Fruit fly (Drosophila melanogaster) whole organism, adult: ENCODE results near the gene CG11975.

ENCODE experiments used
- CG11617 ChIP-seq: fragments of 200-800 bp; sonication (Bioruptor generic); optimal IDR thresholded peaks from 2 replicates; lab custom pipeline; 2017; ENCODE audit warnings: mild to moderate bottlenecking, missing biosample characterization, missing genetic modification reagents, missing genetic modification characterization
- CG12768 ChIP-seq: fragments of 200-800 bp; sonication (Bioruptor generic); optimal IDR thresholded peaks from 2 replicates; lab custom pipeline; 2017; ENCODE audit warnings: missing biosample characterization, missing genetic modification characterization, mild to moderate bottlenecking, moderate library complexity, missing genetic modification reagents
- CG14711 ChIP-seq: fragments of 200-800 bp; sonication (Bioruptor generic); optimal IDR thresholded peaks from 2 replicates; lab custom pipeline; 2018; ENCODE audit warnings: missing biosample characterization, mild to moderate bottlenecking, missing genetic modification characterization, moderate library complexity
- CG1620 ChIP-seq: fragments of 200-800 bp; sonication (Bioruptor generic); optimal IDR thresholded peaks from 2 replicates; lab custom pipeline; 2016; ENCODE audit warnings: missing biosample characterization, missing genetic modification characterization
- CG33017 ChIP-seq: fragments of 200-800 bp; sonication (Bioruptor generic); optimal IDR thresholded peaks from 2 replicates; lab custom pipeline; 2018; ENCODE audit warnings: missing biosample characterization, mild to moderate bottlenecking, missing genetic modification characterization, moderate library complexity
- CG5204 ChIP-seq: fragments of 200-800 bp; sonication (Bioruptor generic); optimal IDR thresholded peaks from 2 replicates; lab custom pipeline; 2016; ENCODE audit warnings: missing biosample characterization, missing genetic modification characterization
- CG7045 ChIP-seq: fragments of 200-800 bp; sonication (Bioruptor generic); optimal IDR thresholded peaks from 2 replicates; lab custom pipeline; 2017; ENCODE audit warnings: missing biosample characterization, mild to moderate bottlenecking, missing genetic modification characterization
- CG7101 ChIP-seq: fragments of 200-800 bp; sonication (Bioruptor generic); optimal IDR thresholded peaks from 2 replicates; lab custom pipeline; 2018; ENCODE audit warnings: missing biosample characterization, mild to moderate bottlenecking, missing genetic modification characterization, moderate library complexity
- Clk ChIP-seq: fragments of 200-800 bp; sonication (Bioruptor generic); optimal IDR thresholded peaks from 2 replicates; lab custom pipeline; 2017; ENCODE audit warnings: missing biosample characterization, missing genetic modification characterization
- Crg-1 ChIP-seq: fragments of 200-800 bp; sonication (Bioruptor generic); optimal IDR thresholded peaks from 2 replicates; lab custom pipeline; 2016; ENCODE audit warnings: missing biosample characterization, missing genetic modification characterization
- Hr96 ChIP-seq: fragments of 200-800 bp; sonication (Bioruptor generic); optimal IDR thresholded peaks from 2 replicates; lab custom pipeline; 2016; ENCODE audit warnings: missing biosample characterization, missing genetic modification characterization
- Mnt ChIP-seq: fragments of 200-800 bp; sonication (Bioruptor generic); optimal IDR thresholded peaks from 2 replicates; lab custom pipeline; 2016; ENCODE audit warnings: missing biosample characterization, mild to moderate bottlenecking, missing genetic modification characterization
- bab1 ChIP-seq: fragments of 200-800 bp; sonication (Bioruptor generic); optimal IDR thresholded peaks from 3 replicates; lab custom pipeline; 2019; ENCODE audit warnings: missing biosample characterization, mild to moderate bottlenecking, missing genetic modification characterization, moderate library complexity
- cic ChIP-seq: fragments of 200-800 bp; sonication (Bioruptor generic); optimal IDR thresholded peaks from 2 replicates; lab custom pipeline; 2017; ENCODE audit warnings: missing biosample characterization, mild to moderate bottlenecking, missing genetic modification characterization, moderate library complexity
- cnc ChIP-seq, 2 experiments: fragments of >200 bp; optimal IDR thresholded peaks; 2 replicates each; lab custom pipeline; 2017
- kay ChIP-seq: fragments of 200-800 bp; sonication (Bioruptor generic); peaks from one replicate; lab custom pipeline; 2016; ENCODE audit warnings: missing biosample characterization, missing genetic modification characterization, borderline replicate concordance
- ovo ChIP-seq: fragments of 200-800 bp; sonication (Bioruptor generic); optimal IDR thresholded peaks from 2 replicates; lab custom pipeline; 2016; ENCODE audit warnings: missing biosample characterization, missing genetic modification characterization
- pad ChIP-seq: fragments of 200-800 bp; sonication (Bioruptor generic); optimal IDR thresholded peaks from 3 replicates; lab custom pipeline; 2017; ENCODE audit warnings: missing biosample characterization, missing genetic modification characterization, mild to moderate bottlenecking, moderate library complexity, missing genetic modification reagents
- tj ChIP-seq: fragments of 200-800 bp; sonication (Bioruptor generic); optimal IDR thresholded peaks from 3 replicates; lab custom pipeline; 2017; ENCODE audit warnings: missing biosample characterization, mild to moderate bottlenecking, missing genetic modification characterization, moderate library complexity
- toe ChIP-seq: fragments of 200-800 bp; sonication (Bioruptor generic); optimal IDR thresholded peaks from 2 replicates; lab custom pipeline; 2016; ENCODE audit warnings: missing biosample characterization, missing genetic modification characterization

CG11975 gene

DNA sequence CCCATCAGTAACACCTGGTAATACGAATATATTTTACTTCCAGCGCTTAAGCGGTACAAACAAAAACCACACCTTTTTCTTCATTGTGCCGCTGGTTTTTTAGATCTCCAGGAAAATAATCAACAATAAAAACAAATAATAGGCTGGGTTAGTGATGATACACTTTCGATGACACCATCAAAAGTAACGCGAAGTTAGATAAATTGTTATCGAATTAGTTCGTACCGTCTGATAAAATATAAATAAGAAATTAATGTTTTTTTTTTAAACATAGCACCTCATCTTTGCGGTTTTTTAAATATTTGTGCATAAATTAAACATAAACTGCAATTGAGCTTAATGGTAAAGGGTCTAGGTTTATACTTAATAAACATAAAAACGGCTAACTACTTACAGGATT, 8.9 kb upstream of the CG11975 start, which contains the start of gene RagA-B:
RagA-B (minus strand) TSS at position 175 of the 400 bp plus-strand sequence.
- no peak for TF ChIP-seq CG11617 (GFP tag; lab: Kevin White, UChicago)
- TF ChIP-seq Mnt: no peak
- TF ChIP-seq bab1 (GFP tag; lab: Kevin White, UChicago): no peak
- TF ChIP-seq CG1620 (GFP tag; lab: Kevin White, UChicago): no peak
- TF ChIP-seq cnc (optimal IDR thresholded peaks at IDR 0.05; lab: Kevin White, UChicago): no peak
- TF ChIP-seq cic (GFP tag; lab: Kevin White, UChicago): no peak

dm6 chr3R:8984602-8985074, 8.4 kb upstream of the CG11975 start, which contains the start of gene CG11970:
Gene CG11970 (plus strand): TSS chr3R:8984718.
- peak; percentile 83 for TF ChIP-seq toe (GFP tag; lab: Kevin White, UChicago)
- TF ChIP-seq Mnt: peak; percentile 65
- no peak for TF ChIP-seq tj (GFP tag; lab: Kevin White, UChicago)
- peak; percentile 38 for TF ChIP-seq CG33017 (tag; lab: Kevin White, UChicago)
- TF ChIP-seq CG5204 (GFP tag; lab: Kevin White, UChicago): no peak
- TF ChIP-seq bab1 (GFP tag; lab: Kevin White, UChicago): peak; percentile 32
- peak; percentile 54 for TF ChIP-seq Crg-1 (GFP tag; lab: Kevin White, UChicago)
- TF ChIP-seq ovo (GFP tag; lab: Kevin White, UChicago): peak; percentile 12
- peak; percentile 11 for TF ChIP-seq CG14711 (tag; lab: Kevin White, UChicago)
- peak; percentile 74 for TF ChIP-seq CG1620 (GFP tag; lab: Kevin White, UChicago)
- no peak for TF ChIP-seq kay (GFP tag; lab: Kevin White, UChicago)
- TF ChIP-seq CG7101 (tag; lab: Kevin White, UChicago): peak; percentile 7
- TF ChIP-seq cic (GFP tag; lab: Kevin White, UChicago): peak; percentile 0
- TF ChIP-seq Hr96 (GFP tag; lab: Kevin White, UChicago): peak; percentile 70
- TF ChIP-seq CG12768 (GFP tag; lab: Kevin White, UChicago): no peak
- no peak for TF ChIP-seq CG7045
- TF ChIP-seq CG11617 (GFP tag; lab: Kevin White, UChicago): peak; percentile 80
- TF ChIP-seq cnc (optimal IDR thresholded peaks at IDR 0.05; lab: Kevin White, UChicago): no peak
- TF ChIP-seq Clk (GFP tag; lab: Kevin White, UChicago): peak; percentile 5
- TF ChIP-seq pad: peak; percentile 38

DNA sequence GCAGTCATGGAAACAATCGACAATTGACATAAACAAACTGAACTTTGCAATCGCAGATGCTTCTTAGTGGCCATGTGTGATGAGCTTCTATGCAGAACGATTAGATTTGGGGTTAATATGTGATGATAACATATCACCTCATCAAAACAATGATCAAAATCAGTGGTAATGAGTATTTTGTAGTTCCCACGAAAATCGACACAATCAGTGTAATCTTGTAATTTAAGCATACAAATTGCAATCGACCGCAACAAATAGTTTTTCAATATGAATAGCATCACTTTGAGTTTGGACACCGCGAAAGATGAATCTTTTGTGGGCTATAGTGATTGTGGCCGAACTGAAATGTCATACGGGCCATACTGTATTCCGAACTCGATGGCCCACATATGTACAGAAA, 4.3 kb downstream of the CG11975 start, which contains the start of gene CG11977:
CG11977 (plus strand) TSS at position 301 of the 400 bp plus-strand sequence.
- TF ChIP-seq CG7045: no peak
- TF ChIP-seq CG12768 (GFP tag; lab: Kevin White, UChicago): no peak
- TF ChIP-seq ovo (GFP tag; lab: Kevin White, UChicago): no peak
- no peak for TF ChIP-seq cnc (optimal IDR thresholded peaks at IDR 0.05; lab: Kevin White, UChicago)
- TF ChIP-seq cic (GFP tag; lab: Kevin White, UChicago): no peak
- no peak for TF ChIP-seq Hr96 (GFP tag; lab: Kevin White, UChicago)
- TF ChIP-seq Clk (GFP tag; lab: Kevin White, UChicago): no peak
- no peak for TF ChIP-seq pad
- no peak for TF ChIP-seq CG5204 (GFP tag; lab: Kevin White, UChicago)
- no peak for TF ChIP-seq kay (GFP tag; lab: Kevin White, UChicago)
- no peak for TF ChIP-seq bab1 (GFP tag; lab: Kevin White, UChicago)
- no peak for TF ChIP-seq tj (GFP tag; lab: Kevin White, UChicago)
- TF ChIP-seq Mnt: no peak

DNA sequence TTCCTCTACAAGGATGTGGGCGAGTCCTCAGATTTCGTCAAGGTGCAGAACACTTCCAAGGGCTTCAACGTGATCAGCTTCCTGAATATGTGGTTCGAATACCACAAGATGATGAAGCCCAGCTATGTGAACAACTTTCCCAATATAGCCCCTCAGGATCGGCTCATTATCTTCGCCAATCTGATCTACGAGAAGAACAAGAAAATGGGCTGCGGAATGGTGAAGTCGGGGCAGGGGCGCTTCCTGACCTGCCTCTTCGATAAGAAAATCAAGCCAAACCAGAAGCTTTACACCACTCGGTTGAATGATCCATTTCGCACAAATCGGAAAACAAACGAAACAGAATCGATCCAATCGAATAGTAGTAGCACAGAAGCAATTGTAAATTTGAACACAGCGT, 5.2 kb downstream of the CG11975 start:
- TF ChIP-seq toe (GFP tag; lab: Kevin White, UChicago): no peak
- TF ChIP-seq ovo (GFP tag; lab: Kevin White, UChicago): no peak
- TF ChIP-seq cnc (optimal IDR thresholded peaks at IDR 0.05; lab: Kevin White, UChicago): no peak
- TF ChIP-seq Clk (GFP tag; lab: Kevin White, UChicago): no peak
- TF ChIP-seq Crg-1 (GFP tag; lab: Kevin White, UChicago): no peak
- TF ChIP-seq Mnt: no peak
- TF ChIP-seq tj (GFP tag; lab: Kevin White, UChicago): no peak
- no peak for TF ChIP-seq CG5204 (GFP tag; lab: Kevin White, UChicago)

dm6 chr3R:9001720-9002240, 8.7 kb downstream of the CG11975 start:
- TF ChIP-seq ovo (GFP tag; lab: Kevin White, UChicago) (peak; percentile 56), CG7045 (no peak)

dm6 chr3R:9002542-9002941, 9.5 kb downstream of the CG11975 start:
- TF ChIP-seq CG12768 (GFP tag; lab: Kevin White, UChicago): no peak
- TF ChIP-seq CG7101 (tag; lab: Kevin White, UChicago): peak; percentile 34

DNA sequence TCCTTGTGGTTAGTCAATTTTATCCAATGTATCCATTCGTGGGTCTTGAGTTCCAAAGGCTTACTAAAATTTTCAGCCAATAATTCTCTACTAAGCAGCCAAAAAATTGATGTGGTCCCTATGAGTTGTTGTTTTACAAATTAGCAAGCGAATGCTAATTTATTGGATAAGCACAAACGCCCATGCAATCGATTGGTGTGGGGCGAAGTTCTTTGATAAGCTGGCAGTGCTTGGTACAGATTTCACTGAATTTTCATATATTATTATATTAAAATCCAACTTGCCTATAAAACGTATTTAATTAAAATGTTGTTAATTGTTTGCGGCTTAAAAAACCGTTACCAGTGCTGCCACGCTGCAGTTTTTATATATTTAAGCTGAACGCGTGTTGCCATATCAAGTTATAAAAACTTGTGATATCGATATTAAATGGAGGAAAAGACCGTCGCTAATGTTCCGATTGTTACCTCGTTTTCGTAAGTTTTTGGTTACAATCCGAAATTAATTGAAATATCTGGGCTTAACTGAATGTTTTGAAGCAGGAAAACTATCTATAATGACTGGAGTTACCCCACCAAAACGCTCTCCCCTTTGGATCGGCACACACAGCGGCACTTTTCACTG, 10.7 kb downstream of the CG11975 start, which contains the start of the genes CG31100 and CG11980:
CG31100 (minus strand) TSS at position 51 of the 624 bp plus-strand sequence.
CG11980 (plus strand) TSS at position 418 of the 624 bp plus-strand sequence.
- TF ChIP-seq Mnt: peak; percentile 39
- no peak for TF ChIP-seq Clk (GFP tag; lab: Kevin White, UChicago)
- peak; percentile 34 for TF ChIP-seq bab1 (GFP tag; lab: Kevin White, UChicago)
